Worm (Caenorhabditis elegans): Measurements from ENCODE around the gene srw-136.

DNA sequence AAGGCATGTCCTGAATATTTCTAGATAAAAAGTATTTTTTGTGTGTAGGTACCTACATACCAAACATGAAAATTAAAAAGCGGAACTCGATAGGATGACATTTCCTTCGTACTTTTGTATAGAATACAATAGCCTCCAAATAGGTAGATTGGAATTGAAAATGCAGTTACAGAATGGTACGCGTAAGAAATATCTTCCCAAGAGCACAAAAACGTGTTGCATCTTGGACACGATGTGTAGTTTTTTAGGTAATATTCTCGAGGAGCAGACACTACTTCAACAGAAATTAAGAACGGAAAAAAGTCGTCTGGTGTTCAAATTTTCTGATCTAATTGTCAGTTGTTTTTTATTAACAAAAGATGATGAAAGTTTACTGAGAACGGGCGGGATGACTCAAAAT lies 23.0 kb downstream of the srw-136 start, which contains the start of gene srh-85:
- TF ChIP-seq pros-1 (tag; optimal IDR thresholded peaks at IDR 0.05) (no peak), F13H6.1 (tag; optimal IDR thresholded peaks at IDR 0.05) (no peak), ceh-34 (tag; optimal IDR thresholded peaks at IDR 0.05) (no peak), hlh-13 (GFP tag; optimal IDR thresholded peaks at IDR 0.05) (no peak)

All from whole organism, late embryonic.